Worm (Caenorhabditis elegans) whole organism, L1 larva: ENCODE results near the gene zyg-1.

Source experiments
- C34B4.2 ChIP-seq: sonication (generic microtip); optimal IDR thresholded peaks from 2 replicates; lab custom pipeline; 2017; ENCODE audit warnings: mild to moderate bottlenecking, missing genetic modification characterization, missing compliant biosample characterization
- aly-2 ChIP-seq: fragments of 150-350 bp; optimal IDR thresholded peaks from 2 replicates; lab custom pipeline; 2014; ENCODE audit warnings: missing biosample characterization, missing genetic modification characterization
- mep-1 ChIP-seq: fragments of 150-350 bp; optimal IDR thresholded peaks from 2 replicates; lab custom pipeline; 2014; ENCODE audit warnings: missing biosample characterization, missing genetic modification characterization

- no peak for TF ChIP-seq C34B4.2
- no peak for TF ChIP-seq aly-2 (tag; lab: Kevin White, UChicago)
- TF ChIP-seq mep-1 (tag; lab: Kevin White, UChicago) = no peak
Observed at ce11 chrII:5607756-5608155, 41.8 kb upstream of the zyg-1 start, which contains the start of gene C17G10.7.
